Worm (Caenorhabditis elegans) whole organism, young adult: Measurements from ENCODE around the gene fbxl-5.

Source experiments
- F37B4.10 ChIP-seq: fragments of 200-800 bp; sonication (Bioruptor generic); IDR thresholded peaks from 2 replicates; pipeline ENCODE4 v1.3.6; 2022; ENCODE audit warnings: missing genetic modification characterization, missing compliant biosample characterization
- F49E8.2 ChIP-seq: sonication (generic microtip); optimal IDR thresholded peaks from 3 replicates; lab custom pipeline; 2017; ENCODE audit warnings: missing genetic modification characterization, mild to moderate bottlenecking, missing compliant biosample characterization, antibody characterized with exemption, moderate library complexity; ENCODE audit not compliant: insufficient read depth
- dox-1 ChIP-seq: fragments of 200-800 bp; sonication (Bioruptor generic); IDR thresholded peaks from 2 replicates; pipeline ENCODE4 v1.3.6; 2022; ENCODE audit warnings: missing genetic modification reagents, missing genetic modification characterization, missing compliant biosample characterization
- ets-4 ChIP-seq: fragments of 200-800 bp; sonication (Bioruptor generic); optimal IDR thresholded peaks from 2 replicates; lab custom pipeline; 2018; ENCODE audit warnings: mild to moderate bottlenecking, missing genetic modification characterization, missing compliant biosample characterization
- hlh-12 ChIP-seq: sonication (generic microtip); optimal IDR thresholded peaks from 2 replicates; lab custom pipeline; 2016; ENCODE audit warnings: missing genetic modification characterization, missing compliant biosample characterization
- let-607 ChIP-seq, 2 experiments: fragments of 200-800 bp in 1 of 2; sonication (Bioruptor generic) in 1 of 2; sonication (generic microtip) in 1 of 2; optimal IDR thresholded peaks; 2 replicates each; lab custom pipeline; 2016 to 2018; ENCODE audit warnings: mild to moderate bottlenecking in 2 of 2, missing compliant biosample characterization in 2 of 2, missing genetic modification characterization in 2 of 2, moderate library complexity in 2 of 2, missing genotype in 1 of 2
- lin-40 ChIP-seq: sonication (generic microtip); optimal IDR thresholded peaks from 2 replicates; lab custom pipeline; 2016; ENCODE audit warnings: missing genetic modification characterization, mild to moderate bottlenecking, missing compliant biosample characterization, missing genotype, missing genetic modification reagents
- sea-2 ChIP-seq: fragments of 200-800 bp; sonication (Bioruptor generic); IDR thresholded peaks from 2 replicates; pipeline ENCODE4 v1.3.6; 2022; ENCODE audit warnings: missing genetic modification characterization, missing compliant biosample characterization
- unc-130 ChIP-seq: sonication (generic microtip); optimal IDR thresholded peaks from 2 replicates; lab custom pipeline; 2016; ENCODE audit warnings: missing genetic modification reagents, missing genetic modification characterization, missing compliant biosample characterization
- unc-62 ChIP-seq: fragments of 150-350 bp; optimal IDR thresholded peaks from 2 replicates; lab custom pipeline; 2014; ENCODE audit warnings: missing biosample characterization, missing genetic modification reagents, missing genetic modification characterization
- zim-3 ChIP-seq: sonication (generic microtip); optimal IDR thresholded peaks from 2 replicates; lab custom pipeline; 2017; ENCODE audit warnings: mild to moderate bottlenecking, missing genetic modification characterization, moderate library complexity, missing compliant biosample characterization
- ztf-22 ChIP-seq: fragments of 200-800 bp; sonication (Bioruptor generic); optimal IDR thresholded peaks from 2 replicates; lab custom pipeline; 2018; ENCODE audit warnings: mild to moderate bottlenecking, missing genetic modification characterization, moderate library complexity, missing compliant biosample characterization

- TF ChIP-seq let-607 (tag; optimal IDR thresholded peaks at IDR 0.05; lab: Kevin White, UChicago) (no peak), dox-1 (GFP tag; lab: Robert Waterston, UW) (no peak), sea-2 (no peak), unc-62 (GFP tag; lab: Kevin White, UChicago) (no peak), F37B4.10 (GFP tag; lab: Robert Waterston, UW) (no peak), F49E8.2 (no peak), lin-40 (tag; lab: Kevin White, UChicago) (no peak), ztf-22 (GFP tag; lab: Kevin White, UChicago) (no peak), hlh-12 (no peak), ets-4 (GFP tag; lab: Kevin White, UChicago) (no peak), unc-130 (GFP tag; lab: Kevin White, UChicago) (no peak), zim-3 (no peak)
Measured at ce11 chrV:7713072-7713471, 29.6 kb upstream of the fbxl-5 start, which contains the start of gene ZK105.13.
